Worm (Caenorhabditis elegans) whole organism, L4 larva: ENCODE results near the gene wbp-2.

Experiments
- daf-16 ChIP-seq, 3 experiments: sonication (generic microtip); optimal IDR thresholded peaks; 2 replicates each; lab custom pipeline; 2016 to 2017; ENCODE audit warnings: missing genetic modification characterization in 3 of 3, missing genetic modification reagents in 3 of 3, mild to moderate bottlenecking in 2 of 3, missing compliant biosample characterization in 2 of 3, missing biosample characterization in 1 of 3, moderate library complexity in 1 of 3
- nhr-237 ChIP-seq: sonication (generic microtip); optimal IDR thresholded peaks from 2 replicates; lab custom pipeline; 2017; ENCODE audit warnings: missing biosample characterization, missing genetic modification characterization

DNA sequence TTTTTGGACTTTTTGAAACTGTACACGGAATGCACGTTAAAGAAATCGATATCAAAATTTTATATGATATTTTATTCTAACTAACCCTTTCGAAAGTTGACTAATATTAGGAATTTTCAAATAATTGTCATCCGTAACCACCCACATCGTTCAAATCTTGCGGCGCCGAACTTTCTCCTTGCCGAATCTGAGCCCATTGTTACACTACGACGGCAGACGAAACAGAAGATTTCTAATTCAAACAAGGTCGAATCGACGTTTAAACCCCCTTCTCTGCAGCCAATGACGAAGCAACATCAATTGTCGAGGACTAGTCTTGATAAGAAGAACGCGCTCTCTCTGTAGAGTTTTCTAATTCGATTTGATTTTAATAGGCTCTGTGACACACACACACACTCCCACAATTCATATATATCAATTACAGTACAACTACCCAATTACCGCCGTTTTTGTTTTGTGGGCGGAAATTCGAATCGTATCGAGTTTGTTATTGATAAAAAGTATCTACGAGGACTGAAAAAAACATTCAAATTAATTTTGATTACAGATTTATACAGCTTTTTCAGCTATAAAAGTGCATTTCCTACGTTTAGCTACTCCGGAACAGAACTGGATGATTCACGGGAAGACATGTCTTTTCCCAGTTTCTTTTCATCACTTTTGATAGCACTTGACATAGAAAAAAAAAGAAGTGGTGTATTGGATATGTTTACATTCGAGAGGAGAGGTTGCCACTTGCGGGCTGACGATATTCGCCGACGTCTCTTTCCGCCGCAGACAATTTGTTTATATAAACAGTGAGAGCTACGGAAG lies 45.0 kb upstream of the wbp-2 start:
- no peak for TF ChIP-seq daf-16 (GFP tag; optimal IDR thresholded peaks at IDR 0.05; lab: Kevin White, UChicago)
- peak; percentile 46 for TF ChIP-seq daf-16 (tag; optimal IDR thresholded peaks at IDR 0.05; lab: Kevin White, UChicago)
- no peak for TF ChIP-seq nhr-237 (tag; lab: Kevin White, UChicago)
